Worm (Caenorhabditis elegans): Measurements from ENCODE around the gene C06E1.9.

Gene C06E1.9

DNA sequence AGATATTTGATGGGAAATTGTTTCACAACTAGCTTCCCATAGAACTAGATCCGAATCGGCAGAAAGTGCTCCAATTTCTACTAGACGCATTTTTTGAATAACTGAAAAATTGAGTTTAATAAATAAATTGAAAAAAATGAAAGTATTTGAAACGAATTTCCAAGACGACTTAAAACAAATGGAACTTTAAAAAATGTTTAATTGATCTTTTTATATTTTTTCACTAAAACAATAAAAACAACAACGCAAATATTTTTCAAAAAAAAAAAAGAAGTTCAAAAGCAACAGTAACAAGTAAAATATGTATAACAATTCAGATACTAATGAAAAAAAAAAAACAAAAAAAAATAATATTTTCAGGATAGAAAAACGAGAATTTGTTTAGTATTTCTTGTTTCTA, at the start of gene C06E1.9:
Gene C06E1.9 (minus strand): TSS at position 101 of the 400 bp plus-strand sequence.
- TF ChIP-seq blmp-1 (tag; optimal IDR thresholded peaks at IDR 0.05): no peak
- no peak for TF ChIP-seq C34B4.2 (tag; optimal IDR thresholded peaks at IDR 0.05)
- TF ChIP-seq C16A3.4 (tag; optimal IDR thresholded peaks at IDR 0.05): no peak
- no peak for TF ChIP-seq efl-3 (GFP tag; optimal IDR thresholded peaks at IDR 0.05)
- no peak for TF ChIP-seq hlh-17 (GFP tag; optimal IDR thresholded peaks at IDR 0.05; ENCODE audit: borderline replicate concordance)
- TF ChIP-seq nhr-28 (tag; optimal IDR thresholded peaks at IDR 0.05): no peak
- no peak for TF ChIP-seq nhr-84 (tag; optimal IDR thresholded peaks at IDR 0.05)
- TF ChIP-seq grh-1 (GFP tag; IDR thresholded peaks at IDR 0.05): no peak
- no peak for TF ChIP-seq lin-14 (GFP tag; optimal IDR thresholded peaks at IDR 0.05)
- TF ChIP-seq dpl-1 (GFP tag; optimal IDR thresholded peaks at IDR 0.05): no peak
- no peak for TF ChIP-seq ces-1 (GFP tag; optimal IDR thresholded peaks at IDR 0.05)
- no peak for TF ChIP-seq nhr-76 (tag; optimal IDR thresholded peaks at IDR 0.05)
- no peak for TF ChIP-seq lin-35 (GFP tag; optimal IDR thresholded peaks at IDR 0.05)
- TF ChIP-seq ztf-11 (tag; optimal IDR thresholded peaks at IDR 0.05): no peak
- TF ChIP-seq ama-1 (optimal IDR thresholded peaks at IDR 0.05): no peak
- no peak for TF ChIP-seq snpc-4 (tag; optimal IDR thresholded peaks at IDR 0.05)
- no peak for TF ChIP-seq aly-2 (tag; optimal IDR thresholded peaks at IDR 0.05)
- no peak for TF ChIP-seq ceh-88 (GFP tag; IDR thresholded peaks at IDR 0.05)
- no peak for TF ChIP-seq fkh-8 (tag; optimal IDR thresholded peaks at IDR 0.05)
- TF ChIP-seq ztf-4 (tag; optimal IDR thresholded peaks at IDR 0.05): no peak

DNA sequence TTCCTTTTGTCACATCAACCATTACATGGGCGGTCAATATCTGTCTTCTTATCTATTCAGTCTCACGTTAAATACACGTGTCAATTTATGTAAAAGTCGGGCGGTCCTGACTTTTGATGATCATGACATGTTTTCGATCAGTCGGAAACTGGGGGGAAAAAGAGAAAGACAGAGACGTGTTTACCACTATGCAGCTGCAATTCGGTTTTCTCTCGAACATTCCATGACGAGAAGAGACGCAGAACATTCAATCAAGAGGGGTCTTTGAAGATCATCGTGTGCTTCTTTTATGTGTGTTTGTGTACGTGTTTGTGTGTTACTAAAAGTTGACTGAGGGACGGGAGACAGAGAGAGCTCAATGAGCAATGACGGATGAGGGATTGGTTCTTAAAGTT, 48.8 kb upstream of the C06E1.9 start:
- TF ChIP-seq nhr-237 (tag; optimal IDR thresholded peaks at IDR 0.05) (peak; percentile 66), vab-15 (tag; optimal IDR thresholded peaks at IDR 0.05) (peak; percentile 90), dsc-1 (tag; optimal IDR thresholded peaks at IDR 0.05) (peak; percentile 87), snpc-4 (tag; optimal IDR thresholded peaks at IDR 0.05) (peak; percentile 76), nhr-20 (tag; optimal IDR thresholded peaks at IDR 0.05) (peak; percentile 98), unc-30 (tag; optimal IDR thresholded peaks at IDR 0.05) (no peak), lin-35 (GFP tag; optimal IDR thresholded peaks at IDR 0.05) (peak; percentile 67 to 85), ceh-8 (GFP tag; optimal IDR thresholded peaks at IDR 0.05) (no peak), lir-3 (tag; optimal IDR thresholded peaks at IDR 0.05; ENCODE audit: poor library complexity) (peak; percentile 73), tlp-1 (tag; optimal IDR thresholded peaks at IDR 0.05) (no peak), xbp-1 (tag; optimal IDR thresholded peaks at IDR 0.05) (peak; percentile 88), tbx-2 (tag; optimal IDR thresholded peaks at IDR 0.05) (peak; percentile 91), hpl-2 (GFP tag; optimal IDR thresholded peaks at IDR 0.05) (peak; percentile 68), efl-1 (optimal IDR thresholded peaks at IDR 0.05) (peak; percentile 57 to 65), efl-1 (GFP tag; optimal IDR thresholded peaks at IDR 0.05 in 1 of 2) (peak; percentile 47 to 95), nhr-19 (GFP tag; conservative IDR thresholded peaks at IDR 0.05) (peak; percentile 93), lin-14 (GFP tag; optimal IDR thresholded peaks at IDR 0.05) (peak; percentile 98), zag-1 (tag; optimal IDR thresholded peaks at IDR 0.05) (no peak), jun-1 (tag; optimal IDR thresholded peaks at IDR 0.05) (peak; percentile 69), fkh-4 (tag; optimal IDR thresholded peaks at IDR 0.05; ENCODE audit: borderline replicate concordance) (no peak), ceh-82 (tag; optimal IDR thresholded peaks at IDR 0.05) (peak; percentile 24 to 56 (median 47)), aha-1 (tag; optimal IDR thresholded peaks at IDR 0.05) (peak; percentile 34), zip-4 (GFP tag; optimal IDR thresholded peaks at IDR 0.05) (no peak), fos-1 (tag; optimal IDR thresholded peaks at IDR 0.05) (peak; percentile 83), irx-1 (tag; optimal IDR thresholded peaks at IDR 0.05) (peak; percentile 83), blmp-1 (tag; optimal IDR thresholded peaks at IDR 0.05) (peak; percentile 88), hlh-4 (tag; optimal IDR thresholded peaks at IDR 0.05) (no peak), mdl-1 (tag; optimal IDR thresholded peaks at IDR 0.05) (peak in 1 of 2 experiments; percentile 95), aly-2 (tag; optimal IDR thresholded peaks at IDR 0.05) (peak; percentile 32), rnt-1 (tag; optimal IDR thresholded peaks at IDR 0.05) (peak; percentile 87), ztf-4 (tag; optimal IDR thresholded peaks at IDR 0.05) (peak; percentile 89), nhr-84 (tag; optimal IDR thresholded peaks at IDR 0.05) (peak; percentile 80), ceh-90 (tag; optimal IDR thresholded peaks at IDR 0.05) (no peak), ets-5 (GFP tag; IDR thresholded peaks at IDR 0.05) (no peak), lin-13 (GFP tag; optimal IDR thresholded peaks at IDR 0.05) (peak; percentile 77), alr-1 (tag; optimal IDR thresholded peaks at IDR 0.05; ENCODE audit: borderline replicate concordance) (no peak), efl-3 (GFP tag; optimal IDR thresholded peaks at IDR 0.05) (no peak), fkh-10 (GFP tag; optimal IDR thresholded peaks at IDR 0.05) (no peak), pax-3 (tag; optimal IDR thresholded peaks at IDR 0.05) (no peak), nhr-47 (tag; optimal IDR thresholded peaks at IDR 0.05) (peak; percentile 87)

Measured in whole organism, L1 larva.